Fruit fly (Drosophila melanogaster): ENCODE data around the gene CG5984.
A peak's percentile ranks its signal among the peaks of the same experiment; 100 is the strongest.

CG5984 gene

DNA sequence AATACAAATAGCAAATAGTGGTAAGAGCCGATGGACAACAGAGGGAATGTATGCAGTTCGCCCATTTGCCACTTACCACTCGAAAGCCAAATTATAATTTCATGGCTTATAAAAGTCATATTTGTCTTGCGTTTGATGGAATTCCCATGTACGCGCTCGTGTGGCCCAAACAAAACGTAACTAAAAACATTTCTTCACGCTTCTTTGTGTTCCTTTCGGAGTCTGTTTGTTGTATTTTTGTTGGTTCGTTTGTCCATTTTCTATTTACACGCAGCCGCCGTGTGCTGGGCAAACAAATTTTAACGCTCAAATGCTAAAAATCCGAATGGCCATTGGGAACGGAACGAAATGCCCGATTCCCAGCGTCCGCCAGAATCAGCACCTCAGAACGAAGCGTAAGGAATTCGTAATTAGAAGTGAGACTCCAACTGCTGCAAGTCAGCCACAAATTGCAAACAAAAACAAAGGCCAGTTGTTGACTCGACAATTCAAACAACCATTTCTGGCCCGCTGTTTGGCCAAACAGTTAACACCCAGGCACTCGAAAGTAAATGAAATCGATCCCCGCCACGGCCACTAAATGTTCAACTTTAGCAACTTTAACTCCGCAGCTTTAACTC is 39.0 kb downstream of the CG5984 start (continued):
- peak; percentile 47; the same call in 1 of the 2 replicates for TF ChIP-seq CG17328 (GFP tag; IDR thresholded peaks at IDR 0.05)
- TF ChIP-seq CG4730 (GFP tag; IDR thresholded peaks at IDR 0.05): no peak
- peak in 1 of 2 experiments; percentile 90 for TF ChIP-seq tll (GFP tag; optimal IDR thresholded peaks at IDR 0.05)
- no peak for TF ChIP-seq gsb (GFP tag; IDR thresholded peaks at IDR 0.05)
- no peak for TF ChIP-seq Jarid2 (GFP tag; optimal IDR thresholded peaks at IDR 0.05)
- no peak for TF ChIP-seq CG6654 (GFP tag; optimal IDR thresholded peaks at IDR 0.05)
- peak; percentile 19 for TF ChIP-seq salm (tag; optimal IDR thresholded peaks at IDR 0.05)
- TF ChIP-seq CG1647 (GFP tag; optimal IDR thresholded peaks at IDR 0.05): peak; percentile 6
- peak; percentile 35 for TF ChIP-seq Camta (GFP tag; optimal IDR thresholded peaks at IDR 0.05)
- TF ChIP-seq CG13287 (GFP tag; IDR thresholded peaks at IDR 0.05; ENCODE audit: partially characterized antibody): no peak
- no peak for TF ChIP-seq CG6683 (GFP tag; optimal IDR thresholded peaks at IDR 0.05)
- TF ChIP-seq stwl (tag; optimal IDR thresholded peaks at IDR 0.05): no peak
- TF ChIP-seq Optix (GFP tag; IDR thresholded peaks at IDR 0.05): no peak
- no peak for TF ChIP-seq CG1792 (GFP tag; optimal IDR thresholded peaks at IDR 0.05)
- peak; percentile 49; the same call in 1 of the 2 replicates for TF ChIP-seq sob (GFP tag; IDR thresholded peaks at IDR 0.05)
- TF ChIP-seq Tbp (GFP tag; optimal IDR thresholded peaks at IDR 0.05): no peak
- TF ChIP-seq mld (GFP tag; IDR thresholded peaks at IDR 0.05; ENCODE audit: partially characterized antibody): no peak
- TF ChIP-seq CG18619 (GFP tag; optimal IDR thresholded peaks at IDR 0.05): peak; percentile 47
- TF ChIP-seq Abd-B (GFP tag; optimal IDR thresholded peaks at IDR 0.05): no peak
- TF ChIP-seq CG3065 (GFP tag; optimal IDR thresholded peaks at IDR 0.05): no peak
- peak; percentile 64; the same call in 1 of the 3 replicates for TF ChIP-seq zfh1 (GFP tag; IDR thresholded peaks at IDR 0.05)
- TF ChIP-seq dmrt99B (tag; optimal IDR thresholded peaks at IDR 0.05): peak; percentile 44
- no peak for TF ChIP-seq slp2 (GFP tag; optimal IDR thresholded peaks at IDR 0.05)
- peak; percentile 25 for TF ChIP-seq CG6765 (GFP tag; optimal IDR thresholded peaks at IDR 0.05)
- peak; percentile 38 for TF ChIP-seq tup (GFP tag; optimal IDR thresholded peaks at IDR 0.05)
- peak; percentile 39 for TF ChIP-seq CG18262 (tag; optimal IDR thresholded peaks at IDR 0.05)
- peak; percentile 22; the same call in 1 of the 2 replicates for TF ChIP-seq CG31441 (GFP tag; IDR thresholded peaks at IDR 0.05)
- peak; percentile 22; the same call in 1 of the 2 replicates for TF ChIP-seq CG4404 (GFP tag; IDR thresholded peaks at IDR 0.05)
- TF ChIP-seq Trl (optimal IDR thresholded peaks at IDR 0.05): no peak
- TF ChIP-seq Trl (GFP tag; optimal IDR thresholded peaks at IDR 0.05): peak; percentile 58
- no peak for TF ChIP-seq CG31388 (GFP tag; optimal IDR thresholded peaks at IDR 0.05)
- no peak for TF ChIP-seq twi (tag; optimal IDR thresholded peaks at IDR 0.05)
- no peak for TF ChIP-seq crp (GFP tag; optimal IDR thresholded peaks at IDR 0.05)
- no peak for TF ChIP-seq Adf1 (GFP tag; IDR thresholded peaks at IDR 0.05)
- TF ChIP-seq CG4854 (GFP tag; optimal IDR thresholded peaks at IDR 0.05): no peak
- TF ChIP-seq CG6272 (GFP tag; IDR thresholded peaks at IDR 0.05): no peak
- TF ChIP-seq CG12104 (GFP tag; optimal IDR thresholded peaks at IDR 0.05): peak; percentile 2
- TF ChIP-seq kni (GFP tag; optimal IDR thresholded peaks at IDR 0.05): peak; percentile 89
- no peak for TF ChIP-seq CG3163 (GFP tag; optimal IDR thresholded peaks at IDR 0.05)
- TF ChIP-seq E2f1 (GFP tag; IDR thresholded peaks at IDR 0.05): no peak
- no peak for TF ChIP-seq cad (GFP tag; optimal IDR thresholded peaks at IDR 0.05)
- no peak for TF ChIP-seq dati (GFP tag; IDR thresholded peaks at IDR 0.05)
- no peak for TF ChIP-seq gcm (GFP tag; optimal IDR thresholded peaks at IDR 0.05)
- peak in 1 of 2 experiments; percentile 46 for TF ChIP-seq bsh (GFP tag; optimal IDR thresholded peaks at IDR 0.05)
- peak; percentile 5 for TF ChIP-seq Usf (GFP tag; optimal IDR thresholded peaks at IDR 0.05)
- no peak for TF ChIP-seq eve (GFP tag; optimal IDR thresholded peaks at IDR 0.05)
- TF ChIP-seq CG8924 (tag; optimal IDR thresholded peaks at IDR 0.05): peak; percentile 42
- no peak for TF ChIP-seq sens-2 (GFP tag; IDR thresholded peaks at IDR 0.05)
- TF ChIP-seq CG2116 (GFP tag; optimal IDR thresholded peaks at IDR 0.05): peak; percentile 4
- peak; percentile 45 for TF ChIP-seq CG12236 (GFP tag; optimal IDR thresholded peaks at IDR 0.05)
